Worm (Caenorhabditis elegans) whole organism, L2 larva: Measurements from ENCODE around the gene ZK546.5.

Experiments used
- C34F6.9 ChIP-seq: fragments of 150-350 bp; optimal IDR thresholded peaks from 2 replicates; lab custom pipeline; 2014; ENCODE audit warnings: missing biosample characterization, missing genetic modification characterization
- F13H6.1 ChIP-seq: sonication (generic microtip); optimal IDR thresholded peaks from 2 replicates; lab custom pipeline; 2016; ENCODE audit warnings: missing genetic modification characterization, missing compliant biosample characterization
- R02D3.7 ChIP-seq: fragments of 150-350 bp; optimal IDR thresholded peaks from 2 replicates; lab custom pipeline; 2014; ENCODE audit warnings: missing biosample characterization, missing genetic modification characterization
- Y55F3AM.14 ChIP-seq: fragments of 200-800 bp; sonication (Bioruptor generic); optimal IDR thresholded peaks from 2 replicates; lab custom pipeline; 2018; ENCODE audit warnings: mild to moderate bottlenecking, missing genetic modification characterization, missing compliant biosample characterization
- ZK546.5 ChIP-seq: sonication (generic microtip); optimal IDR thresholded peaks from 2 replicates; lab custom pipeline; 2017; ENCODE audit warnings: missing biosample characterization, missing genetic modification characterization
- alr-1 ChIP-seq: fragments of 150-350 bp; optimal IDR thresholded peaks from 2 replicates; lab custom pipeline; 2014; ENCODE audit warnings: missing biosample characterization, missing genetic modification characterization
- ama-1 ChIP-seq: fragments of 150-350 bp; optimal IDR thresholded peaks from 2 replicates; lab custom pipeline; 2018; ENCODE audit warnings: inconsistent platforms
- ceh-16 ChIP-seq: fragments of 150-350 bp; optimal IDR thresholded peaks from 2 replicates; lab custom pipeline; 2014; ENCODE audit warnings: missing biosample characterization, missing genetic modification characterization
- ceh-82 ChIP-seq: fragments of 150-350 bp; optimal IDR thresholded peaks from 2 replicates; lab custom pipeline; 2014; ENCODE audit warnings: missing biosample characterization, missing genetic modification characterization
- crh-2 ChIP-seq: sonication (generic microtip); optimal IDR thresholded peaks from 2 replicates; lab custom pipeline; 2017; ENCODE audit warnings: missing biosample characterization, missing genetic modification characterization
- dmd-4 ChIP-seq: sonication (generic microtip); optimal IDR thresholded peaks from 2 replicates; lab custom pipeline; 2017; ENCODE audit warnings: missing biosample characterization, missing genetic modification characterization
- egl-27 ChIP-seq: sonication (generic microtip); optimal IDR thresholded peaks from 3 replicates; lab custom pipeline; 2017; ENCODE audit warnings: missing biosample characterization, missing genetic modification reagents, missing genetic modification characterization
- elt-1 ChIP-seq: fragments of 150-350 bp; optimal IDR thresholded peaks from 2 replicates; lab custom pipeline; 2014; ENCODE audit warnings: missing biosample characterization, missing genetic modification characterization
- elt-3 ChIP-seq: sonication (generic microtip); optimal IDR thresholded peaks from 2 replicates; lab custom pipeline; 2017; ENCODE audit warnings: missing biosample characterization, missing genetic modification characterization
- fos-1 ChIP-seq: fragments of 150-350 bp; optimal IDR thresholded peaks from 2 replicates; lab custom pipeline; 2014; ENCODE audit warnings: missing biosample characterization, missing genetic modification characterization
- gmeb-1 ChIP-seq: fragments of 150-350 bp; optimal IDR thresholded peaks from 2 replicates; lab custom pipeline; 2014; ENCODE audit warnings: missing biosample characterization, missing genetic modification characterization
- lin-39 ChIP-seq: fragments of 150-350 bp; optimal IDR thresholded peaks from 2 replicates; lab custom pipeline; 2014; ENCODE audit warnings: missing biosample characterization, missing genetic modification reagents, missing genetic modification characterization
- lsy-2 ChIP-seq, 2 experiments: fragments of 150-350 bp in 1 of 2; sonication (generic microtip) in 1 of 2; optimal IDR thresholded peaks; 2 replicates each; lab custom pipeline; 2014 to 2017; ENCODE audit warnings: missing biosample characterization in 2 of 2, missing genetic modification characterization in 2 of 2
- mab-5 ChIP-seq: fragments of 150-350 bp; optimal IDR thresholded peaks from 2 replicates; lab custom pipeline; 2014; ENCODE audit warnings: missing biosample characterization, missing genetic modification characterization
- mbf-1 ChIP-seq: sonication (generic microtip); optimal IDR thresholded peaks from 2 replicates; lab custom pipeline; 2017; ENCODE audit warnings: missing biosample characterization, missing genetic modification characterization
- mdl-1 ChIP-seq, 2 experiments: fragments of 150-350 bp in 1 of 2; sonication (generic microtip) in 1 of 2; optimal IDR thresholded peaks; 2 replicates each; lab custom pipeline; 2017; ENCODE audit warnings: missing biosample characterization in 2 of 2, missing genetic modification characterization in 2 of 2
- nhr-12 ChIP-seq: fragments of 150-350 bp; optimal IDR thresholded peaks from 2 replicates; lab custom pipeline; 2014; ENCODE audit warnings: missing biosample characterization, missing genetic modification characterization
- nhr-21 ChIP-seq: fragments of 150-350 bp; optimal IDR thresholded peaks from 2 replicates; lab custom pipeline; 2014; ENCODE audit warnings: missing biosample characterization, missing genetic modification characterization
- nhr-237 ChIP-seq: fragments of 150-350 bp; optimal IDR thresholded peaks from 2 replicates; lab custom pipeline; 2014; ENCODE audit warnings: missing biosample characterization, missing genetic modification characterization
- nhr-6 ChIP-seq: fragments of 150-350 bp; optimal IDR thresholded peaks from 2 replicates; lab custom pipeline; 2014; ENCODE audit warnings: missing biosample characterization, missing genetic modification characterization
- nhr-77 ChIP-seq: fragments of 150-350 bp; optimal IDR thresholded peaks from 2 replicates; lab custom pipeline; 2014; ENCODE audit warnings: missing biosample characterization, missing genetic modification characterization
- peb-1 ChIP-seq: fragments of 150-350 bp; optimal IDR thresholded peaks from 2 replicates; lab custom pipeline; 2014; ENCODE audit warnings: missing biosample characterization, missing genetic modification characterization
- sem-4 ChIP-seq: fragments of 150-350 bp; optimal IDR thresholded peaks from 2 replicates; lab custom pipeline; 2014; ENCODE audit warnings: missing biosample characterization, missing genetic modification reagents, missing genetic modification characterization
- skn-1 ChIP-seq: sonication (generic microtip); optimal IDR thresholded peaks from 2 replicates; lab custom pipeline; 2017; ENCODE audit warnings: missing biosample characterization, missing genetic modification characterization
- snpc-4 ChIP-seq: fragments of 150-350 bp; optimal IDR thresholded peaks from 2 replicates; lab custom pipeline; 2014; ENCODE audit warnings: missing biosample characterization, missing genetic modification characterization
- unc-62 ChIP-seq: fragments of 150-350 bp; optimal IDR thresholded peaks from 2 replicates; lab custom pipeline; 2014; ENCODE audit warnings: missing biosample characterization, missing genetic modification reagents, missing genetic modification characterization
- ztf-1 ChIP-seq: fragments of 200-800 bp; sonication (Bioruptor generic); conservative IDR thresholded peaks from 2 replicates; pipeline ENCODE4 v1.3.6; 2022; ENCODE audit warnings: missing genetic modification characterization, missing compliant biosample characterization
- ztf-11 ChIP-seq: sonication (generic microtip); optimal IDR thresholded peaks from 2 replicates; lab custom pipeline; 2017; ENCODE audit warnings: missing biosample characterization, missing genetic modification characterization
- ztf-4 ChIP-seq: fragments of 150-350 bp; optimal IDR thresholded peaks from 2 replicates; lab custom pipeline; 2014; ENCODE audit warnings: missing biosample characterization, missing genetic modification characterization

The ZK546.5 gene

DNA sequence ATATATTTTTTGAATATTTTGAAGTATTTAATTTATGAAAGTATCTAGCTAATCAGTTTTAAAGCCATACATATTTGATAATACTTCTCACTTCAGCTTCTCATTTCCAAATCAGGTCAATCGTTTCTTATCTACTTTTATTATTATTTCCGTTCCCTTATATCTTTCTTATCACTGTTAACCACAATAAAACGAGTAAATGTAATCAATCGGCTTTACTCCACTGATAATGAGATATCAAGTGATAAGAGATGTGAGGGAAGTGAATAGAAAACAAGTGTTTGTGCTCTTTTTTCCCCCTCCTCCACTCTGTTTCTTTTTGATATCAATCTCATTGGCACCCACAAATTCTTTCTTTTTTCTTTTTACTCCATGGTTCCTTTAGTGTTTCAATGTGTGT is 31.0 kb downstream of the ZK546.5 start:
- TF ChIP-seq unc-62 (GFP tag; lab: Kevin White, UChicago) = no peak
- no peak for TF ChIP-seq C34F6.9 (tag; lab: Kevin White, UChicago)
- TF ChIP-seq nhr-21 (tag; lab: Kevin White, UChicago) = no peak
- TF ChIP-seq nhr-6 (tag; lab: Kevin White, UChicago) = no peak
- no peak for TF ChIP-seq alr-1 (tag; lab: Kevin White, UChicago)
- TF ChIP-seq crh-2 (tag; lab: Kevin White, UChicago) = no peak
- no peak for TF ChIP-seq mdl-1 (tag; optimal IDR thresholded peaks at IDR 0.05; lab: Kevin White, UChicago)
- no peak for TF ChIP-seq R02D3.7 (tag; lab: Kevin White, UChicago)

DNA sequence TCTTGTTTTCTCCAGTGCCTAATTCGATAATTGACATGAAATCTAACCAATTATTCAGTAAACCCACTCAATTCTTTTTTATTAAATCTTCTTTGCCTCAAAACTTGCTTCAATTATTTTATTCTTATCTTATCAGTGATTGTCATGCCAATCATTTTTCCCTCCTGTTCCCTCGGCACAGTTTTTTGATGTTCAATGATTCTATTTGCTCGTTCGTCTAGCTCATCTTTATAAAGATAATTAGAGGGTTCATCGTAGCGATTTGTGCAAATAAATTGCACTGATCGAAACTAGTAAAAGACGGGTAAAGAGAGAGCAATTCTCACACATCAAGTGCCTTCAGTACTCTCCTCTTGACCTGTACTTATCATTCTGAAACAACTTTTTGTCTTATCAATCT is 32.0 kb downstream of the ZK546.5 start:
- TF ChIP-seq fos-1 (tag; lab: Kevin White, UChicago) = peak; percentile 26
- TF ChIP-seq nhr-6 (tag; lab: Kevin White, UChicago) = no peak

DNA sequence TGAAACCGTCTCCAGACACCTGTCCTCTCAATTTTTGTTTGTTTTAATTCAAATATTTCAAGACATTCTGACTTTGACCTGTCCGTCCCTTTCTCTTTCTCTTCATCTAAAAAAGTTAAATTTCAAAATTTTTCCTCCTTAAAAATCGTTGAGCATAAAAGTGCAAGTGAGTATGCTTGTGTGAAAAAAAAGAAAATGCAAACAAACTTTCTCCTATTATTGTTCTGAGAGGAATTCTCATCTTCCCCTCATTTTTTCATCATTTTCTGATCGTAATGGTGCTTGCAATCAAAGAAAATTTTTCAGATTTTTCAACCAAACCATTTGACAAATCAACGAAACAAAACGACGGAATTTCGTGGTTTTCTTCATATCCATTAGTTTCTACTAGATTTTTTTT is 33.2 kb downstream of the ZK546.5 start, which contains the start of gene shc-2:
TSS of gene shc-2 (plus strand) at position 301 of the 400 bp plus-strand sequence.
- TF ChIP-seq egl-27 (tag; lab: Kevin White, UChicago) = no peak
- TF ChIP-seq Y55F3AM.14 (GFP tag; lab: Kevin White, UChicago) = no peak
- TF ChIP-seq ztf-11 (tag; lab: Kevin White, UChicago) = no peak
- no peak for TF ChIP-seq nhr-77 (tag; lab: Kevin White, UChicago)
- TF ChIP-seq ceh-82 (tag; lab: Kevin White, UChicago) = no peak
- TF ChIP-seq, all 48 proteins: peak for 0

DNA sequence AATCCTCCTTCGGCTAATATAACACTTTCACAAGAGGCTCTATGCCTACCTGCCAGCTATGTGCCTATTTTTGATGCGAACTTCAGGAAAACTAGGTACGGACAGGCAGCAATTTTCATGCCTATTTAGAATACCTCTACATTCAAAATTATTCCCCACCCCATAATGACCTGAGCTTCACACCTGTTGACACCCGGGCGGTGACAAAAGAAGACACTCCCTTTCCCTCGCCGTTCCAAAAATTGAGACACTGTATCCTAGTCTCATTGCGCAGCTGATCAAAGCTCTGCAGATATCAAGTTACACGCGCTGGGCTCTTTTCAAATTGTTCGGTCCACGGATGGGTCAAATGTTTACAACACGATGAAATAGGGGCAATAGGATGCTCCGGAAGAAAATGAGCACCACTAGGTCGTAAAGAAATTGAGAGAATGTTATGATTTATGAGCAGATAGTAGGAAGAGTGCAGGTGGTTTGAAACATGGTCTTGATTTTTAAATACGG is 38.9 kb downstream of the ZK546.5 start:
- no peak for TF ChIP-seq unc-62 (GFP tag; lab: Kevin White, UChicago)
- no peak for TF ChIP-seq gmeb-1
- TF ChIP-seq Y55F3AM.14 (GFP tag; lab: Kevin White, UChicago) = no peak
- no peak for TF ChIP-seq C34F6.9 (tag; lab: Kevin White, UChicago)
- TF ChIP-seq lin-39 (tag; lab: Kevin White, UChicago) = no peak
- TF ChIP-seq ztf-4 (tag; lab: Kevin White, UChicago) = no peak
- no peak for TF ChIP-seq dmd-4 (tag; lab: Kevin White, UChicago)
- no peak for TF ChIP-seq crh-2 (tag; lab: Kevin White, UChicago)
- no peak for TF ChIP-seq lsy-2 (tag; optimal IDR thresholded peaks at IDR 0.05; lab: Kevin White, UChicago)
- TF ChIP-seq ama-1 (lab: Kevin White, UChicago) = no peak

DNA sequence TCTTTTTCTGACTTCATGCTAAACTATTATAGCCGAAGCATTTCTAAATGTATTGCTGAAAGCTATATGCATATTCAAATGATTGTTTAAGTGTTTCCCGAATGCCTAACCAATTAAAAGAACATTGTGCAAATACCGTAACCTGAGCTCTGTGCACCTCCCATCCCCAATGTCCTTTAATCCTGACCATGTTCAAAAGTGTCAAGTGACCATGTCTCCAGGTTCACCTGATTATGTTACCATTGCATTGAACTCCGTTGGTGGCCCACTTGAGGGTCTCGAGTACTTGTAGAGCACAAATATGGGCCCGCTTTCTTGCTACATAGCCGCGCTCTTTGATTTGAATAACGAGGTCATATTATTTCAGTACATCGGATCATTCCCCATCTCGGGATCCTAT is 39.7 kb downstream of the ZK546.5 start:
- TF ChIP-seq nhr-12 (tag; lab: Kevin White, UChicago) (no peak), dmd-4 (tag; lab: Kevin White, UChicago) (no peak), F13H6.1 (tag; lab: Kevin White, UChicago) (no peak), egl-27 (tag; lab: Kevin White, UChicago) (no peak), ZK546.5 (tag; lab: Kevin White, UChicago) (no peak), mbf-1 (no peak), ztf-4 (tag; lab: Kevin White, UChicago) (no peak), elt-3 (tag; lab: Kevin White, UChicago) (no peak), lsy-2 (tag; optimal IDR thresholded peaks at IDR 0.05; lab: Kevin White, UChicago) (no peak), ama-1 (lab: Kevin White, UChicago) (no peak), snpc-4 (tag; lab: Kevin White, UChicago) (no peak), ztf-1 (no peak), peb-1 (no peak), elt-1 (no peak)

DNA sequence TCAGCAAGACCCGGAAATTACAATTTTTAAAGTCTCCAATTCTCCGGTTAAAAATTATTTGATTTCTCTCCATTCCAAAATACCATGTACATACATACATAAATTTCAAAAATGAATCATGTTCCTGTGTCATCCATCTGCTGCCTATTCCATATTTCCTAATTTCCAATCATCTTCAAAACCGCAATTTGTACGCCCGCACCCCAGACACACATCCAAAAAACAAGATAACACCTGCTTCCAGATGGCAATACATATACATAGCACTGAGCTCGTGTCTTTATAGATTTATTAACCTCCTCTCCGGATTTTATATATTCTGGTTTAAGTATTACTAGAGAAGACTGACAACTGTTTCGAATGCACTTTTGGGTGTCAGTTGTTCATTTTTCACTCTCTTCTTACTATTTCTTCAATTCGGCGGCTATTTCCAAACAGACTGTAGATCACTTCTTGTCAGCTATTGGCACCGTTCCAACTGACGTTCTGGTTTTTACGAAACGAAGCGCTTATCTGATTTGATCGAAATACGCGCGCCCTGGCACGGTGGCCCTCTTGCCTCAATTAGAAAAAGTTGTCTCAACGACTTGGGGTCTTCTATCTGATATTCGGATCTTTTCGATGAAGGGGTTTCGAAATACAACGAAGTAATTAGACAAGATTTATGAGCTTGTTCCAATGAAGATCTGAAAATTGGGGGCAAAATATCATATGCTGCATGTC is 46.2 kb downstream of the ZK546.5 start:
- TF ChIP-seq mab-5 (tag; lab: Kevin White, UChicago) = no peak
- no peak for TF ChIP-seq ama-1 (lab: Kevin White, UChicago)
- no peak for TF ChIP-seq skn-1 (tag; lab: Kevin White, UChicago)
- TF ChIP-seq unc-62 (GFP tag; lab: Kevin White, UChicago) = no peak
- no peak for TF ChIP-seq dmd-4 (tag; lab: Kevin White, UChicago)
- TF ChIP-seq ceh-16 = peak; percentile 90
- no peak for TF ChIP-seq crh-2 (tag; lab: Kevin White, UChicago)
- TF ChIP-seq sem-4 = no peak
- TF ChIP-seq elt-1 = peak; percentile 16
- TF ChIP-seq elt-3 (tag; lab: Kevin White, UChicago) = no peak
- TF ChIP-seq nhr-21 (tag; lab: Kevin White, UChicago) = no peak
- TF ChIP-seq nhr-77 (tag; lab: Kevin White, UChicago) = no peak
- TF ChIP-seq nhr-237 (tag; lab: Kevin White, UChicago) = no peak
- no peak for TF ChIP-seq lsy-2 (tag; optimal IDR thresholded peaks at IDR 0.05; lab: Kevin White, UChicago)
- no peak for TF ChIP-seq ztf-11 (tag; lab: Kevin White, UChicago)
- TF ChIP-seq nhr-12 (tag; lab: Kevin White, UChicago) = no peak
